Worm (Caenorhabditis elegans) whole organism, young adult: Measurements from ENCODE around the gene alg-2.
"Not testable (repeated sequence)": the region's sequence is repeated elsewhere in the genome, so short reads cannot be mapped to it uniquely, and the experiment has no call there.

ENCODE experiments used
- B0261.1 ChIP-seq: sonication (generic microtip); optimal IDR thresholded peaks from 2 replicates; lab custom pipeline; 2016; ENCODE audit warnings: mild to moderate bottlenecking, missing genetic modification characterization, moderate library complexity, missing compliant biosample characterization
- F10E7.11 ChIP-seq: sonication (generic microtip); optimal IDR thresholded peaks from 2 replicates; lab custom pipeline; 2017; ENCODE audit warnings: mild to moderate bottlenecking, missing genetic modification characterization, moderate library complexity, missing compliant biosample characterization
- F49E8.2 ChIP-seq: sonication (generic microtip); optimal IDR thresholded peaks from 3 replicates; lab custom pipeline; 2017; ENCODE audit warnings: missing genetic modification characterization, mild to moderate bottlenecking, missing compliant biosample characterization, antibody characterized with exemption, moderate library complexity; ENCODE audit not compliant: insufficient read depth
- F57A8.1 ChIP-seq: fragments of 200-800 bp; sonication (Bioruptor generic); optimal IDR thresholded peaks from 2 replicates; lab custom pipeline; 2018; ENCODE audit warnings: mild to moderate bottlenecking, missing genetic modification characterization, moderate library complexity, missing compliant biosample characterization
- Y67H2A.10 ChIP-seq: fragments of 200-800 bp; sonication (Bioruptor generic); conservative IDR thresholded peaks from 2 replicates; pipeline ENCODE4 v1.3.6; 2022; ENCODE audit warnings: missing genetic modification reagents, missing genetic modification characterization, missing compliant biosample characterization
- ZK185.1 ChIP-seq: sonication (generic microtip); optimal IDR thresholded peaks from 2 replicates; lab custom pipeline; 2016; ENCODE audit warnings: mild to moderate bottlenecking, missing genetic modification characterization, missing compliant biosample characterization; ENCODE audit not compliant: poor library complexity, severe bottlenecking
- atf-7 ChIP-seq: sonication (generic microtip); optimal IDR thresholded peaks from 2 replicates; lab custom pipeline; 2017; ENCODE audit warnings: mild to moderate bottlenecking, missing genetic modification characterization, missing compliant biosample characterization
- cebp-1 ChIP-seq, 2 experiments: fragments of 200-800 bp in 1 of 2; sonication (Bioruptor generic) in 1 of 2; sonication (generic microtip) in 1 of 2; IDR thresholded peaks in 1 of 2; optimal IDR thresholded peaks in 1 of 2; 2 replicates each; pipeline versions ENCODE4 v1.3.6 to Lab custom; 2017 to 2022; ENCODE audit warnings: missing compliant biosample characterization in 2 of 2, missing genetic modification characterization in 2 of 2, mild to moderate bottlenecking in 1 of 2, missing genetic modification reagents in 1 of 2, moderate library complexity in 1 of 2
- ceh-27 ChIP-seq: fragments of 200-800 bp; sonication (Bioruptor generic); optimal IDR thresholded peaks from 2 replicates; lab custom pipeline; 2018; ENCODE audit warnings: mild to moderate bottlenecking, missing genetic modification characterization, moderate library complexity, missing compliant biosample characterization
- ceh-58 ChIP-seq: fragments of 200-800 bp; sonication (Bioruptor generic); IDR thresholded peaks from 2 replicates; pipeline ENCODE4 v1.3.6; 2022; ENCODE audit warnings: missing genetic modification characterization, missing compliant biosample characterization
- ceh-91 ChIP-seq: fragments of 200-800 bp; sonication (Bioruptor generic); IDR thresholded peaks from 2 replicates; pipeline ENCODE4 v1.3.6; 2022; ENCODE audit warnings: missing genetic modification reagents, missing genetic modification characterization, missing compliant biosample characterization
- efl-1 ChIP-seq: fragments of 150-350 bp; optimal IDR thresholded peaks from 2 replicates; lab custom pipeline; 2014; ENCODE audit warnings: missing biosample characterization, missing genetic modification reagents, missing genetic modification characterization
- egl-44 ChIP-seq: fragments of 200-800 bp; sonication (Bioruptor generic); IDR thresholded peaks from 2 replicates; pipeline ENCODE4 v1.3.6; 2022; ENCODE audit warnings: missing genetic modification reagents, missing genetic modification characterization, missing compliant biosample characterization
- ekl-4 ChIP-seq: fragments of 200-800 bp; sonication (Bioruptor generic); IDR thresholded peaks from 2 replicates; pipeline ENCODE4 v1.3.6; 2022; ENCODE audit warnings: missing genetic modification reagents, missing genetic modification characterization, missing compliant biosample characterization
- him-1 ChIP-seq: sonication (generic microtip); optimal IDR thresholded peaks from 2 replicates; lab custom pipeline; 2016; ENCODE audit warnings: missing genotype, missing genetic modification reagents, missing genetic modification characterization, missing compliant biosample characterization
- hlh-12 ChIP-seq: sonication (generic microtip); optimal IDR thresholded peaks from 2 replicates; lab custom pipeline; 2016; ENCODE audit warnings: missing genetic modification characterization, missing compliant biosample characterization
- hlh-26 ChIP-seq: fragments of 200-800 bp; sonication (Bioruptor generic); conservative IDR thresholded peaks from 2 replicates; pipeline ENCODE4 v1.3.6; 2022; ENCODE audit warnings: missing genetic modification reagents, missing genetic modification characterization, missing compliant biosample characterization
- hmg-20 ChIP-seq: fragments of 200-800 bp; sonication (Bioruptor generic); IDR thresholded peaks from 2 replicates; pipeline ENCODE4 v1.3.6; 2022; ENCODE audit warnings: missing genetic modification reagents, missing genetic modification characterization, missing compliant biosample characterization
- lin-54 ChIP-seq: fragments of 200-800 bp; sonication (Bioruptor generic); optimal IDR thresholded peaks from 2 replicates; lab custom pipeline; 2018; ENCODE audit warnings: mild to moderate bottlenecking, missing genetic modification characterization, missing compliant biosample characterization
- madf-8 ChIP-seq: fragments of 200-800 bp; sonication (Bioruptor generic); conservative IDR thresholded peaks from 2 replicates; pipeline ENCODE4 v1.3.6; 2022; ENCODE audit warnings: missing genetic modification reagents, missing genetic modification characterization, missing compliant biosample characterization
- mxl-1 ChIP-seq: sonication (generic microtip); optimal IDR thresholded peaks from 2 replicates; lab custom pipeline; 2016; ENCODE audit warnings: missing genetic modification characterization, missing compliant biosample characterization
- nfya-2 ChIP-seq: fragments of 200-800 bp; sonication (Bioruptor generic); IDR thresholded peaks from 2 replicates; pipeline ENCODE4 v1.3.6; 2022; ENCODE audit warnings: missing genetic modification reagents, missing genetic modification characterization, missing compliant biosample characterization
- nfyb-1 ChIP-seq: fragments of 200-800 bp; sonication (Bioruptor generic); IDR thresholded peaks from 2 replicates; pipeline ENCODE4 v1.3.6; 2022; ENCODE audit warnings: missing genetic modification reagents, missing genetic modification characterization, missing compliant biosample characterization
- nhr-80 ChIP-seq: sonication (generic microtip); optimal IDR thresholded peaks from 2 replicates; lab custom pipeline; 2016; ENCODE audit warnings: missing genetic modification characterization, missing compliant biosample characterization
- pha-4 ChIP-seq: fragments of 150-350 bp; sonication (generic microtip); optimal IDR thresholded peaks from 2 replicates; lab custom pipeline; 2014; ENCODE audit warnings: missing biosample characterization, missing genetic modification reagents, missing genetic modification characterization
- rcor-1 ChIP-seq: fragments of 200-800 bp; sonication (Bioruptor generic); IDR thresholded peaks from 2 replicates; pipeline ENCODE4 v1.3.6; 2022; ENCODE audit warnings: missing genetic modification reagents, missing genetic modification characterization, missing compliant biosample characterization
- sea-2 ChIP-seq: fragments of 200-800 bp; sonication (Bioruptor generic); IDR thresholded peaks from 2 replicates; pipeline ENCODE4 v1.3.6; 2022; ENCODE audit warnings: missing genetic modification characterization, missing compliant biosample characterization
- snpc-3.4 ChIP-seq: sonication (generic microtip); optimal IDR thresholded peaks from 2 replicates; lab custom pipeline; 2017; ENCODE audit warnings: missing genetic modification characterization, mild to moderate bottlenecking, missing compliant biosample characterization, antibody characterized with exemption, moderate library complexity, missing genotype, missing genetic modification reagents
- sptf-2 ChIP-seq: fragments of 200-800 bp; sonication (Bioruptor generic); optimal IDR thresholded peaks from 2 replicates; lab custom pipeline; 2018; ENCODE audit warnings: mild to moderate bottlenecking, missing genetic modification characterization, missing compliant biosample characterization
- tbp1 ChIP-seq: fragments of 200-800 bp; sonication (Bioruptor generic); optimal IDR thresholded peaks from 2 replicates; lab custom pipeline; 2018; ENCODE audit warnings: mild to moderate bottlenecking, missing genetic modification characterization, missing compliant biosample characterization
- tlf-1 ChIP-seq: fragments of 200-800 bp; sonication (Bioruptor generic); optimal IDR thresholded peaks from 2 replicates; lab custom pipeline; 2018; ENCODE audit warnings: mild to moderate bottlenecking, missing genetic modification characterization, missing compliant biosample characterization
- zim-3 ChIP-seq: sonication (generic microtip); optimal IDR thresholded peaks from 2 replicates; lab custom pipeline; 2017; ENCODE audit warnings: mild to moderate bottlenecking, missing genetic modification characterization, moderate library complexity, missing compliant biosample characterization
- ztf-18 ChIP-seq: sonication (generic microtip); optimal IDR thresholded peaks from 2 replicates; lab custom pipeline; 2016; ENCODE audit warnings: missing genotype, mild to moderate bottlenecking, missing genetic modification characterization, missing compliant biosample characterization
- ztf-22 ChIP-seq: fragments of 200-800 bp; sonication (Bioruptor generic); optimal IDR thresholded peaks from 2 replicates; lab custom pipeline; 2018; ENCODE audit warnings: mild to moderate bottlenecking, missing genetic modification characterization, moderate library complexity, missing compliant biosample characterization
- ztf-28 ChIP-seq: fragments of 200-800 bp; sonication (Bioruptor generic); IDR thresholded peaks from 2 replicates; pipeline ENCODE4 v1.3.6; 2022; ENCODE audit warnings: missing genetic modification reagents, missing genetic modification characterization, missing compliant biosample characterization
- ztf-6 ChIP-seq: fragments of 200-800 bp; sonication (Bioruptor generic); IDR thresholded peaks from 2 replicates; pipeline ENCODE4 v1.3.6; 2022; ENCODE audit warnings: missing genetic modification reagents, missing genetic modification characterization, missing compliant biosample characterization

alg-2 gene

DNA sequence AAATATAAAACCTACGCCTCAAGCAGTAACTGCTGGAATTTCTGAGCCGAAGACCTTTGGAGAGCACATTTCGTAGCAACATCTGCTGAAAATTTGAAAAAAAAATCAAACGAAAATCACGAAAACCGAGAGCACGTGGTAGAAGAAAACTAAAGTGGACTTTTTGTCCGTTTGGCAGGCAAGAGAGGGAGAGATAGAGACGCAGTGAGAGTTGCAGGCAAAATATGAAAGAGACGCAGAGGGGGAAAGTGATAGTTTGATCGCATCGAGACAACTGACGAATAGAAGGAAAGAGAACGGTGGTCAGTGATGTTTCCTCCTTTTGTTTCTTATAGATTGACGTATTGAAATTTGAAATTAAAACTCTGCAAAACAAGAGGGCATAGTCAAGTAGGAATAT lies 24.5 kb upstream of the alg-2 start, which contains the start of the genes acdh-9 and F28A10.13 (continued):
- TF ChIP-seq ceh-91 (GFP tag; lab: Robert Waterston, UW): no peak
- peak; percentile 74 for TF ChIP-seq nhr-80 (tag; lab: Kevin White, UChicago)
- peak; percentile 31 for TF ChIP-seq lin-54 (GFP tag; lab: Kevin White, UChicago)
- no peak for TF ChIP-seq efl-1 (GFP tag; lab: Kevin White, UChicago)
- no peak for TF ChIP-seq Y67H2A.10 (GFP tag; lab: Robert Waterston, UW)
- TF ChIP-seq, all 124 proteins: peak for 19

DNA sequence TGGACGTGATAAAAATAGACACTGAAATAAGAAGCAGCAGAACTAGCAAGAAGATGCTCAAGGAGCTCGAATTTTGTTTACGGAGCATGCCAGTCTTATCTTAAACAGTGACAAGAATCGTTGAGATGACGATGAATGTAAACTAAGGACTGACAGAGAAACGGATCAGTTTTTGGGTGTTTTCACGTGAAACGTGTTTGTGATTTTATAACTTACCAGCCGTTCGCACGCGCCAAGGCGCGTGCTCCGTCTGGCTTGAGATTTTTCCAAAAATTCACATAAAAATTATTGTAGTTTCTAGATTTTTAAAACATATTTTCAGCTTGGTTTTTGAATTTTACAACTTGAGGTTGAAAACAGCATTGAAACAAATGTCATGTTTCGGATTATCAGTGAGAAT lies 22.4 kb upstream of the alg-2 start, which contains the start of gene F28A10.5:
Gene F28A10.5, minus strand, starts transcription at position 101 of the 400 bp plus-strand sequence.
- not testable (repeated sequence) for TF ChIP-seq mxl-1 (tag; lab: Kevin White, UChicago); atf-7 (tag; lab: Kevin White, UChicago); ztf-28 (GFP tag; lab: Robert Waterston, UW)

DNA sequence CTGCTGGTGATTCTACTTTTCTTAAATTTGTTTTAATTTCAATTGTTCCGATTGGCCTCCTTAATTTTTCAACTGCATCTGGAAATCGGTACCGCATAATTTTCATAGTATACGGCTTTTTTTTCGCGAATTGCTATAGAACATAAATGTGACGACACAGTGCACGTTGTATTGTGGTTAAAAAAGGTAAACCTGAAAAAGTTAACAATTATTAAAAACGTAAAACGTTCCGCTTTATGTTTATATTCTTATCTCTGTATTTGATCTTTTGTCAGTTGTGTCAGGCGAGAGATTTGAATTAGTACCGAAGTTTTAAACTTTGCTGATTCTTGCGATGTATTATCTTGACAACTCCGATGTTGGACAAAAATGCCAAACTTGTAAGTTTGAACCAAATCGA lies 11.4 kb upstream of the alg-2 start, which contains the start of gene Y46B2A.4:
Gene Y46B2A.4, plus strand, starts transcription at position 301 of the 400 bp plus-strand sequence.
- no peak for TF ChIP-seq egl-44 (GFP tag; lab: Robert Waterston, UW)
- no peak for TF ChIP-seq pha-4 (tag; lab: Kevin White, UChicago)
- no peak for TF ChIP-seq snpc-3.4 (tag; lab: Kevin White, UChicago)
- TF ChIP-seq tlf-1 (GFP tag; lab: Kevin White, UChicago): no peak
- no peak for TF ChIP-seq ztf-18
- no peak for TF ChIP-seq sea-2 (GFP tag; lab: Robert Waterston, UW)
- no peak for TF ChIP-seq cebp-1 (GFP tag; IDR thresholded peaks at IDR 0.05; lab: Robert Waterston, UW)
- TF ChIP-seq cebp-1 (tag; optimal IDR thresholded peaks at IDR 0.05; lab: Kevin White, UChicago): no peak
- no peak for TF ChIP-seq atf-7 (tag; lab: Kevin White, UChicago)
- no peak for TF ChIP-seq him-1 (tag; lab: Kevin White, UChicago)
- TF ChIP-seq F10E7.11 (tag; lab: Kevin White, UChicago): no peak
- no peak for TF ChIP-seq F49E8.2 (tag; lab: Kevin White, UChicago)
- TF ChIP-seq hlh-26 (GFP tag; lab: Robert Waterston, UW): no peak
- no peak for TF ChIP-seq Y67H2A.10 (GFP tag; lab: Robert Waterston, UW)

DNA sequence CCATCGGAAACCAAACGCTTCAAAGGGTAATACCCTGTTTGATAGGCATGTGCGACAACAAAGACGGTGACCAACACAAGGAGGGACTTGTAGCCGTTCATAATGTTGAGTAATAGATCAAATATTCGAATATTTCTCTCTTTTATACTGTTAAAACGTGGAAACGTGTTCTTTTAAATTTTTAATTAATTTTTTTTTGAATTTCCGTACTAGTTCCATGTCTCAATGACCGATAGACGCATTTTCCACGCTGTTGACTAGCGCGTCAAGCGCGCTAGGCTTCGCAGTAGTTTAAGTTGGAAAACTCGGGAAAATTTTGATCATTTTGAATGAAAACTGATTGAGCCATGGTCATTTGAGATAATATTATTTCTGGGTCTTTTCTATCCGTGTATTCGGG lies 6.2 kb upstream of the alg-2 start, which contains the start of gene Y46B2A.3:
Gene Y46B2A.3, minus strand, starts transcription at position 101 of the 400 bp plus-strand sequence.
- TF ChIP-seq ztf-22 (GFP tag; lab: Kevin White, UChicago) (no peak), zim-3 (tag; lab: Kevin White, UChicago) (no peak)

DNA sequence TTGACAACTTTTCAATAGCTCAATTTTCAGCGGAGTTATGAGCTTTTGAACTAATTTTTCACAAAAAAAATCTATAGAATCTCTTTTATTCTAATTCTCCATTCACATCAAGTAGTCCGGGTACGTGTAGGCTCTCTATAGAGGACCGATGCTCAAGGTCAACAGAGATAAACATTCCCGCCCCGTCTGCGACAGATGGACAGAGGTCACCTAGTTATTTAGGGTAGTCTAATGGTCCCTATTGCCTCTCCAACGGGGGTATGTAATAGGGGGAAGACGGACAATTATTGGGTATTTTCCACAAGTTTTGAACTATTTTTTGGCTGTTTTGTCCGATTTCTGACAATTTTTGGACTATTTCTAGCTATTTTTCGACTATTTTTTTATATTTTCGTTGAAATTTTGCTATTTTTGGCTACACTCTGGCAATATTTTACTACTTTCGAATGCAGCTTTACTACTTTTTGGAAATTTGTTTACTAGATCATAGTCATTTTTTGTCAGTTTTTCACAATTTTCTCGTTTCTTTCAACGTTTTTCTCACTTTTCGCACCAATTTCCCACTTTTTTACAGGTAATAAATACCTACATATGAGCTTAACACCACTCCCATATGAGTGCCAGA lies 4.7 kb upstream of the alg-2 start, which contains the start of gene fbxc-51:
Gene fbxc-51, plus strand, starts transcription at position 575 of the 625 bp plus-strand sequence.
- TF ChIP-seq snpc-3.4 (tag; lab: Kevin White, UChicago): no peak
- no peak for TF ChIP-seq B0261.1 (tag; lab: Kevin White, UChicago)
- TF ChIP-seq F57A8.1 (GFP tag; lab: Kevin White, UChicago): no peak
- TF ChIP-seq cebp-1 (GFP tag; IDR thresholded peaks at IDR 0.05; lab: Robert Waterston, UW): no peak
- TF ChIP-seq cebp-1 (tag; optimal IDR thresholded peaks at IDR 0.05; lab: Kevin White, UChicago): no peak

DNA sequence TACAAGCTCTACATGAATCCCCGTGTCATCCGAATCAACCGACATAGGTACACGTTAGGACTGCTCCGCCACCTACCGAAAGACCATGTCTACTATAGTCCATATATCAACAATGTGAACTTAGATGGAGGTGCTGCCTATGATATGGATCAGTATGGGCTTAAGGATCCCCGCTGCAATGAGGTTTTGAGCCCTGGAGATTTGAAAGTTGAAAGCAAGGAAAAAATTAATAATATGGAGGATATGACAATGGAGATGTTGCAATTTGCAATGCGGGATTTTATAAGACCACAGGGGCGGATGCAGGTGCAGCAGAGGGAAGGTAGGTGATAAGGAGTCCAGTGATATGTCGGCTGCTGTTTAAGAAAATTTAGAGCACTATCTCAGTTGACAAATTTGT lies 3.7 kb upstream of the alg-2 start:
- TF ChIP-seq tbp1 (GFP tag; lab: Kevin White, UChicago) (no peak), sptf-2 (no peak), nfya-2 (GFP tag; lab: Robert Waterston, UW) (no peak), him-1 (tag; lab: Kevin White, UChicago) (no peak), ZK185.1 (tag; lab: Kevin White, UChicago) (no peak), hmg-20 (GFP tag; lab: Robert Waterston, UW) (no peak), ekl-4 (GFP tag; lab: Robert Waterston, UW) (no peak), zim-3 (tag; lab: Kevin White, UChicago) (no peak), hlh-12 (tag; lab: Kevin White, UChicago) (no peak), ztf-6 (no peak), rcor-1 (GFP tag; lab: Robert Waterston, UW) (no peak), nfyb-1 (GFP tag; lab: Robert Waterston, UW) (no peak), ceh-58 (GFP tag; lab: Robert Waterston, UW) (no peak), madf-8 (GFP tag; lab: Robert Waterston, UW) (no peak), ceh-27 (no peak), pha-4 (tag; lab: Kevin White, UChicago) (no peak), sea-2 (GFP tag; lab: Robert Waterston, UW) (no peak)
